Worm (Caenorhabditis elegans) whole organism, L4/young adult: ENCODE results near the gene gbas-1.
"Not testable (repeated sequence)": the region's sequence is repeated elsewhere in the genome, so short reads cannot be mapped to it uniquely, and the experiment has no call there.

Experiments used
- W03F9.2 ChIP-seq: fragments of 150-350 bp; optimal IDR thresholded peaks from 2 replicates; lab custom pipeline; 2014; ENCODE audit warnings: missing biosample characterization, missing genetic modification characterization
- dao-5 ChIP-seq: sonication (generic microtip); optimal IDR thresholded peaks from 2 replicates; lab custom pipeline; 2016; ENCODE audit warnings: missing genotype, missing genetic modification characterization, moderate library complexity, missing compliant biosample characterization
- him-1 ChIP-seq: sonication (generic microtip); optimal IDR thresholded peaks from 2 replicates; lab custom pipeline; 2016; ENCODE audit warnings: missing genotype, missing genetic modification reagents, missing genetic modification characterization, missing compliant biosample characterization

Gene gbas-1

DNA sequence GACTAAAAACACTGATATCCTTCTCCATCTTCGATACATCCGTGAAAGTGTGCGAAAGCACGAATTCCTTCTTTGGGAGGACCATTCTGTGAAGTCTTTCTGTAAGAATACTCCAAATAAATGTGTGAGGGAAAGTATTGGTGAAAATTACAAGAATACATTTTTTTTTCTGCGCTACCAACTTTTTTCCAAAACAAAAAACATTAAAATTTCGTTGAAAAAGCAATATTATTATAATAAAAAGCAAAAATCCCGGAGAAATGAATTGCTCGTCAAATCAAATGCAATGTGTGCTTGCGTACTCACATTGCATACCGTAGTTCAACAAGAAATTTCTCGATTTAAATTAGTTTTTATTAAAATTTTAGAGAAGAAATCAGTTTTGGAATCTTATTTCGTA is 17.3 kb downstream of the gbas-1 start, which contains the start of gene bath-13:
bath-13 (minus strand) TSS at position 101 of the 400 bp plus-strand sequence.
- no peak for TF ChIP-seq dao-5 (tag; lab: Kevin White, UChicago)
- no peak for TF ChIP-seq W03F9.2
- TF ChIP-seq him-1 (tag; lab: Kevin White, UChicago), result no peak

DNA sequence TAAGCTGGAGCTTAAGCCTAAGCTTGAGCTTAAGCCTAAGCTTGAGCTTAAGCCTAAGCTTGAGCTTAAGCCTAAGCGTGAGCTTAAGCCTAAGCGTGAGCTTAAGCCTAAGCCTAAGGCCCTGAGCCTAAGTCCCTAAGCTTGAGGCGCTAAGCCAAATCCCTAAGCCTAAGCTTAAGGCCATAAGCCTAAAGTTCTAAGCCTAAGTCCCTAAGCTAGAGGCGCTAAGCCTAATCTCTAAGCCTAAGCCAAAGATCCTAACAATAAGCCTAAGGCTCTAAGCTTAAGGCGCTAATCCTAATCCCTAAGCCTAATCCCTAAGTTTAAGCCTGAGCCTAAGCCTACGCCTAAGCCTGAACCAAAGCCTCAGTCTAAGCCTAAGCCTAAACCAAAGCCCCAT is 21.0 kb downstream of the gbas-1 start:
- no peak for TF ChIP-seq him-1 (tag; lab: Kevin White, UChicago)
- TF ChIP-seq W03F9.2, result no peak
- no peak for TF ChIP-seq dao-5 (tag; lab: Kevin White, UChicago)

DNA sequence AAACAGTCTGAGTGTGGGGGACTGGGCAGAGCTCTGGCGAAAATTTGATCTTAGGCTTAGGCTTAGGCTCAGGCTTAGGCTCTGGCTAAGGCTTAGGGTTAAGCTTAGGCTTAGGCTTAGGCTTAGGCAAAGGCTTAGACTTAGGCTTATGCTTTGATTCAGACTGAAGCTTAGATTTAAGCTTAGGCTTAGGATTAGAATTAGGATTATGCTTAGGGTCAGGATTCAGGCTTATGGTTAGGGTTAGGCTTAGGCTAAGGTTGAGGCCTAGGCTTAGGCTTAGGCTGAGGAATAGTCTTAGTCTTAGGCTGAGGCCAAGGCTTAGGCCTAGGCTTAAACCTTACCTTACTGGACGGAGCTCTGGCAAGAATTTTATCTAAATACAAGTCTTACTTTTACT is 22.2 kb downstream of the gbas-1 start:
- TF ChIP-seq dao-5 (tag; lab: Kevin White, UChicago) (no peak), W03F9.2 (no peak), him-1 (tag; lab: Kevin White, UChicago) (no peak)

DNA sequence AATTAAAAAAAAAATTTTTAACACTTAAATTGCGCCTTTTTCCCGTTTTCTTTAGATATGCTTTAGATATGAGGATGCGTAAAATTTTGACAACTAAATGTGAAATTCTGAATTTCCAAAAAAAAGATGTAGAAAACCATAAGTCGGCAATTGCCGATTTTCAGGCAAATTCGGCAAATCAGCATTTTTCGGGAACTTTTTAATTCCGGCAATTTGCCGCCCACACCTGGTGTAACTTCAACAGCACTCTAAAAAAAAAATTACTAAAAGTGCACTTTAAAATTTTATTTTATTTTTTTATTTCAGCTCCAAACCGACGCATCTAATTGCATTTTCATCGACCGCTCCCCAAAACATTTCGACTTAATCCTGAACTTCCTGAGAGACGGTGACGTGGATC is 25.8 kb downstream of the gbas-1 start, which contains the start of gene K02F6.6:
K02F6.6 (plus strand) TSS at position 301 of the 400 bp plus-strand sequence.
- no peak for TF ChIP-seq him-1 (tag; lab: Kevin White, UChicago)
- no peak for TF ChIP-seq dao-5 (tag; lab: Kevin White, UChicago)
- no peak for TF ChIP-seq W03F9.2

DNA sequence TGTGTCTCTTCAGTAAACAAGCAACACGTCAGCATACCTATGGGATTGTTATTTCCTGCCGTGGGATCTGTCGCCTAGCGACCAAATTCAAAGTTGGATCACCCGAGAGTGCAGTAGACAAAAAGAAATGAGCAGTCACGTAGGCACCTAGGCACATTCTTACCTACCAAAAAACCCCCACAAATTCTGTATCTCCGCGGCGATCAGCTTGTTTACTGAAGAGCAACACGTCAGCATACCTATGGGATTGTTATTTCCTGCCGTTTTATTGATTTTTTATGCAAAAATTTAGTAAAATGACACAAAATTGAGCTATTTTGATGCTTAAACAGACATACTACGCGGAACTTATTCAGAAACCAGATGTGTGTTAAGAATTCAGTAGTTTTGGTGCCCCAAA is 29.8 kb downstream of the gbas-1 start, which contains the start of gene K02F6.5:
K02F6.5 (plus strand) TSS at position 301 of the 400 bp plus-strand sequence.
- not testable (repeated sequence) for TF ChIP-seq dao-5 (tag; lab: Kevin White, UChicago); W03F9.2; him-1 (tag; lab: Kevin White, UChicago)

DNA sequence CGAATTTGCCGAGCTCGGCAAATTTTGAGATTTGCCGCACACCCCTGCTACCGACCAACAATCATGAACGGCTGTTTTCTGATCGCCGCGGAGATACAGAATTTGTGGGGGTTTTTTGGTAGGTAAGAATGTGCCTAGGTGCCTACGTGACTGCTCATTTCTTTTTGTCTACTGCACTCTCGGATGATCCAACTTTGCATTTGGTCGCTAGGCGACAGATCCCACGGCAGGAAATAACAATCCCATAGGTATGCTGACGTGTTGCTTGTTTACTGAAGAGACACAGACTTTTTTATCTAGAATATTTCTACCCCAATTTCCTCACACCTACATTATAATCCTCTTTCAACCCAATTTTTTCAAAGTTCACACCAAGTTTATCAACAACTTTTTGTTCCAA is 30.3 kb downstream of the gbas-1 start, which contains the start of gene K02F6.8:
K02F6.8 (minus strand) TSS at position 101 of the 400 bp plus-strand sequence.
- TF ChIP-seq dao-5 (tag; lab: Kevin White, UChicago); W03F9.2; him-1 (tag; lab: Kevin White, UChicago): not testable (repeated sequence)

DNA sequence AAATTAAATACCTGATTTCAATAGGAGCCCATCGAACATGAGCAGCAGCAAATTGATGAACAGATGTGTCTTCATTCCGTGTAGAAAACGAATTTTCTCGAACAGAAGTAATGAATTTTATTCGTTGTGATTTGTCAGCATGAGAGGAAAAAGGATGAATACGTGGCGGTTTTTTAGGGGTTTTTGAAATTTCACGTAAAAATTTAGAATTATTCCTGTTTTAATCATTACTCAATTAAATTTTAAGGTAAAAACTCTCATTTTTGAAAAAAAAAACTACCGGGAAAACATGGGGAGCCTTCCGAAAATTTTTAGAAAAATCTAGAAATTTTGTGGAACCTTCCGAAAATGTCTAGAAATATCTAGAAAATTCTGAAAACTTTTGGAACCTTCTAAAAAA is 33.1 kb downstream of the gbas-1 start, which contains the start of gene K02F6.7:
K02F6.7 (minus strand) TSS at position 101 of the 400 bp plus-strand sequence.
- TF ChIP-seq him-1 (tag; lab: Kevin White, UChicago) (no peak), W03F9.2 (no peak), dao-5 (tag; lab: Kevin White, UChicago) (no peak)

DNA sequence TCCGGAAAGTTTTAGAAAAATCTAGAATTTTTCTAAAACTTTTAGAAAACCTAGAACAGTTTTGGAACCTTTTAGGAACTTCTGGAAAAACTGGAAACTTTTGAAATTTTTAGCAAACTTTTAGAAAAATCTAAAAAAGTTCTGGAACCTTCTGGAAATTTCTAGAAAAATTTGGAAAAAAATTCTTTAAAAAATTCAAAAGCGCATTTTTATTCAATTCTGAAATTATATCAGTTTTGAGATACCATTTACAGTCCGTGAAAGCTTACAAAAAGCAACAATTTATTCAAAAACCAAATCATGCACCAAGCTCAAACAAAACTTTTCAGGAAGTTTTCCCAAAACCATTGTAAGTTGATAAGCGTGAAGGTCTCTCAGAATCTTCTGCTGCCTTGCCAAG is 33.5 kb downstream of the gbas-1 start, which contains the start of gene K02F6.4:
K02F6.4 (plus strand) TSS at position 301 of the 400 bp plus-strand sequence.
- no peak for TF ChIP-seq W03F9.2
- TF ChIP-seq dao-5 (tag; lab: Kevin White, UChicago), result no peak
- no peak for TF ChIP-seq him-1 (tag; lab: Kevin White, UChicago)

DNA sequence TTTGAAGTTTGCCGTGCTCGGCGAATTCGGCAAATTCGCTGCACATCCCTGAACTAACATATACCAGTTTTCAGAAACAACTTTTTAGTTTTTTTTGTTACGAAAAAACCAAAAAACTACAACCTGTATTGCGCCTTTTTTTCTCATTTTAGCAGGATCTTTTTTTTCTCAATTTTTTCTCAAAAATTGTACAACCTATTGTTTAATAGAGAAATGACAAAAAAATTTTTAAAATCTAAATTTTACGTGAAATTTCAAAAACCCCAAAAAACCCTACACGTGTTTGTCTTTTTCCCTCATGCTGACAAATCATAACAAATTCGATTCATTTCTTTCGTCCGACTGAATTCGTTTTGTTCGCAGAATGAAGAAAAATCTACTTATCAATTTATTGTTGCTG is 41.2 kb downstream of the gbas-1 start, which contains the start of gene K02F6.3:
K02F6.3 (plus strand) TSS at position 301 of the 400 bp plus-strand sequence.
- TF ChIP-seq dao-5 (tag; lab: Kevin White, UChicago) (no peak), him-1 (tag; lab: Kevin White, UChicago) (no peak), W03F9.2 (no peak)

DNA sequence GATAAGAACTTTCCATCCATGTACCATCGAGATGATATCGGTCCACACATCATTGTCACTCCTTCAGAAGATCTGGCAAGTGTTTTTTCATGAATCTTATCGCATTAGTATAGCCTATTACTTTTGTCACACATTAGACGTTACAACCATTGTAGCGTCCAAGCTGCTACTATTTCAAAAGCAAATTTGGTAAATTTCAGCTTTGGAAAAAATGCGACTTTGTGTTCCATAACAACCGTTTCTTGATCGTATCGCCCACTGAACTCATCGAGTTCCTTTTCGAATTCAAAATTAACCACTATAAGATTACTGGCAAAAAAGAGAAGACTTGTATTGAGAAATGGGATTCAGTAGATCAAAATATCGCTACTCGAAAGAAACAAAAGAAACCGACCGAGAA is 48.4 kb downstream of the gbas-1 start:
- TF ChIP-seq him-1 (tag; lab: Kevin White, UChicago) (no peak), dao-5 (tag; lab: Kevin White, UChicago) (no peak)

DNA sequence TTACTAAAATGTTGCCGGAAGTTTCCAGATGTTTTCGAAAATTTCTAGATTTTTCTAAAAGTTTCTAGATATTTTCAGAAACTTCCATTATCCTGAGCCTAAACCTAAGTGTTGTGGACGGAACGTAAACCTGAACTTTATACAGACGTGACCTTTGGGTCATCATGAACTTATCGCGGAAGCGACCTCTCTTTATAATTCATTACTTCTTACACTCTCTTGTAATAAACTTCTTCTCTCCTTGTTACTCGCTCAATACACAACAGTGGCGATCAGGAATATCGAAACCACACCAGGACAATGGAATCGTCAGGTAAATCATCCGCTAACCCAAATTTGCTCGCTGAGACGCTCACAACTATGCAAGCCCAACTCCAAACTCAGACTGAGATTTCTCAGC is 49.0 kb downstream of the gbas-1 start, which contains the start of gene K02F6.1:
K02F6.1 (plus strand) TSS at position 301 of the 400 bp plus-strand sequence.
- TF ChIP-seq dao-5 (tag; lab: Kevin White, UChicago); W03F9.2; him-1 (tag; lab: Kevin White, UChicago): not testable (repeated sequence)

DNA sequence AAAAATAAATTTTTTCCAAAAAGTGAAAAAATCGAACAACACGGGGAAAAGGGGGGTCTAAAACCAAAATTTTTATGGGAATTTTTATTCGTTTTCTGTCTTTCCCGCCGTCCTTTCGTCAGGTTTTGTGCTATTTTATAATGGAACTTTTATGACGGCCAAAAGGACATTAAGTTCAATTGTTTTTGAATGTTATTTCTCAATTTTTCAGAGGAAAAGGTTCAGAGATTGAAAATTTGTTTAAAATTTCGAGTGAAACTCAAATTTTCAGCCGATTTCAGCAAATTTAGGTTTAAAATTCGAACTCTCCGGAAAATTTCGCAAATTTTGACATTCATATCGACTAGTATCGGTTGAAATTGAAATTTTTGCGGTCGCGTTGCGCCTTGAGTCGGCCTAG is 59.3 kb downstream of the gbas-1 start, which contains the start of gene nep-18:
nep-18 (minus strand) TSS at position 101 of the 400 bp plus-strand sequence.
- TF ChIP-seq him-1 (tag; lab: Kevin White, UChicago), result no peak
- TF ChIP-seq W03F9.2, result no peak
- no peak for TF ChIP-seq dao-5 (tag; lab: Kevin White, UChicago)
